Worm (Caenorhabditis elegans) whole organism, L4 larva: ENCODE data around the gene gei-13.

ENCODE experiments used
- dve-1 ChIP-seq: sonication (generic microtip); optimal IDR thresholded peaks from 2 replicates; lab custom pipeline; 2017; ENCODE audit warnings: antibody characterized with exemption, mild to moderate bottlenecking, missing genetic modification characterization, missing compliant biosample characterization; ENCODE audit not compliant: insufficient read depth
- zip-2 ChIP-seq: fragments of 150-350 bp; optimal IDR thresholded peaks from 2 replicates; lab custom pipeline; 2014; ENCODE audit warnings: missing biosample characterization, missing genetic modification characterization

DNA sequence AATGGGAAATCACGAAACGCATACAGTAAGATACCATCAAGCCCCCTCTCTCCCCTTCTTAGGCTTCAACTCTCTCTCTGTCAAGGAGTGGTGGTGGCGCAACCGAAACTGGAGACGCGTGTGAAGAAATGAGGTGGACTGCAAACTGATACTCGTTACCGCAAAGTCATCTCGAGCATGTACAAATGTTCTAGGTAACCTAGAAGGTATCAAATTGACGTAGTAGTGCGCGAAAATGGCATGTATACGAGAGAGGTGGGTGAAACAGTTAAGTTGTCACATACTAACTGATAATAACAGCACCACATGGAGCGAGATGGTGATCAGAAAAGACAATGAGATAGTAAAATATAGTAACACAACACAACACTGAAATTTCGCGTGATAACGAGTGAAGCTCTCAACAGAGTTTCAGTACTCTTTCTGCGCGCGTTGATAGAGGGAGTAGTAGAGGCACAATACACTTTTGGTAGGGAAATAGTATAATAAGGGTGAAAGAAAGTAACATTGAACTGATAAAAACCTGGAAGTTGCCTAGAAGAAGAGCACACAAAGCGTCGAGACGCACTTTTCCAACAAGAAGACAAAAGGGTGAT is 1.3 kb upstream of the gei-13 start:
- TF ChIP-seq dve-1 (tag; lab: Kevin White, UChicago) (peak; percentile 65), zip-2 (tag; lab: Kevin White, UChicago) (no peak)
